Worm (Caenorhabditis elegans): ENCODE results near the gene D2007.2.

- TF ChIP-seq lin-13 (tag; optimal IDR thresholded peaks at IDR 0.05) = no peak
- TF ChIP-seq nhr-237 (tag; optimal IDR thresholded peaks at IDR 0.05) = no peak
- no peak for TF ChIP-seq nhr-28 (tag; optimal IDR thresholded peaks at IDR 0.05)
- TF ChIP-seq elt-1 (tag; optimal IDR thresholded peaks at IDR 0.05; ENCODE audit: borderline replicate concordance, insufficient read depth) = no peak
- no peak for TF ChIP-seq sptf-1 (tag; optimal IDR thresholded peaks at IDR 0.05)
- no peak for TF ChIP-seq unc-62 (GFP tag; optimal IDR thresholded peaks at IDR 0.05)
- no peak for TF ChIP-seq snpc-4 (tag; optimal IDR thresholded peaks at IDR 0.05)
- no peak for TF ChIP-seq unc-39 (tag; optimal IDR thresholded peaks at IDR 0.05)
- TF ChIP-seq ztf-11 (tag; optimal IDR thresholded peaks at IDR 0.05) = no peak
- TF ChIP-seq sem-2 (GFP tag; optimal IDR thresholded peaks at IDR 0.05) = no peak
- TF ChIP-seq ham-2 (GFP tag; optimal IDR thresholded peaks at IDR 0.05) = no peak
- TF ChIP-seq mep-1 (tag; optimal IDR thresholded peaks at IDR 0.05) = no peak
Measured at ce11 chrIII:8190505-8190904, 41.7 kb downstream of the D2007.2 start, which contains the start of gene C50C3.19.
